Fruit fly (Drosophila melanogaster) whole organism, wandering third instar larva: ENCODE data around the gene CG34281.

Experiments
- Abd-B ChIP-seq: fragments of >200 bp; optimal IDR thresholded peaks from 2 replicates; lab custom pipeline; 2017; ENCODE audit warnings: missing biosample characterization, missing genetic modification characterization
- CrebA ChIP-seq: fragments of 200-800 bp; sonication (Bioruptor generic); optimal IDR thresholded peaks from 2 replicates; lab custom pipeline; 2016; ENCODE audit warnings: missing biosample characterization, mild to moderate bottlenecking, missing genetic modification characterization, borderline replicate concordance
- Hr78 ChIP-seq: fragments of >200 bp; optimal IDR thresholded peaks from 2 replicates; lab custom pipeline; 2017; ENCODE audit warnings: missing biosample characterization, missing genetic modification characterization
- Mio ChIP-seq: sonication (Bioruptor generic); optimal IDR thresholded peaks from 2 replicates; lab custom pipeline; 2016; ENCODE audit warnings: missing biosample characterization, missing genetic modification characterization
- Myc ChIP-seq: fragments of >200 bp; optimal IDR thresholded peaks from 2 replicates; lab custom pipeline; 2017
- OdsH ChIP-seq: fragments of 200-800 bp; sonication (Bioruptor generic); optimal IDR thresholded peaks from 2 replicates; lab custom pipeline; 2016; ENCODE audit warnings: missing biosample characterization, mild to moderate bottlenecking, missing genetic modification characterization
- dl ChIP-seq, 2 experiments: fragments of 175-275, 200-275 bp in 1 of 2; fragments of 200-275 bp in 1 of 2; sonication (Bioruptor generic); optimal IDR thresholded peaks; lab custom pipeline; 2018; ENCODE audit warnings: mild to moderate bottlenecking in 2 of 2, missing biosample characterization in 2 of 2, missing genetic modification characterization in 2 of 2, moderate library complexity in 2 of 2; ENCODE audit not compliant: partially characterized antibody in 2 of 2, insufficient read depth in 1 of 2
- psq ChIP-seq: fragments of 200-800 bp; sonication (Bioruptor generic); optimal IDR thresholded peaks from 3 replicates; lab custom pipeline; 2017; ENCODE audit warnings: missing biosample characterization, mild to moderate bottlenecking, missing genetic modification characterization, moderate library complexity
- woc ChIP-seq: sonication (Bioruptor generic); optimal IDR thresholded peaks from 2 replicates; lab custom pipeline; 2016; ENCODE audit warnings: missing biosample characterization, mild to moderate bottlenecking, missing genetic modification characterization

dm6 chr3R:17596236-17596635 is 16.5 kb upstream of the CG34281 start, which contains the start of gene CG7606:
- TF ChIP-seq psq (GFP tag; lab: Kevin White, UChicago), result no peak
- no peak for TF ChIP-seq Myc (lab: Kevin White, UChicago)
- no peak for TF ChIP-seq CrebA (GFP tag; lab: Kevin White, UChicago)
- no peak for TF ChIP-seq Abd-B (GFP tag; lab: Kevin White, UChicago)
- TF ChIP-seq woc, result no peak
- no peak for TF ChIP-seq Hr78 (GFP tag; lab: Kevin White, UChicago)
- no peak for TF ChIP-seq Mio (GFP tag; lab: Kevin White, UChicago)
- no peak for TF ChIP-seq dl (GFP tag; optimal IDR thresholded peaks at IDR 0.05; lab: Kevin White, UChicago; ENCODE audit: insufficient read depth in 1 of 2, partially characterized antibody in 2 of 2)
- no peak for TF ChIP-seq OdsH (GFP tag; lab: Kevin White, UChicago)
